Fruit fly (Drosophila melanogaster): ENCODE data around the gene Vps45.

Vps45 gene

DNA sequence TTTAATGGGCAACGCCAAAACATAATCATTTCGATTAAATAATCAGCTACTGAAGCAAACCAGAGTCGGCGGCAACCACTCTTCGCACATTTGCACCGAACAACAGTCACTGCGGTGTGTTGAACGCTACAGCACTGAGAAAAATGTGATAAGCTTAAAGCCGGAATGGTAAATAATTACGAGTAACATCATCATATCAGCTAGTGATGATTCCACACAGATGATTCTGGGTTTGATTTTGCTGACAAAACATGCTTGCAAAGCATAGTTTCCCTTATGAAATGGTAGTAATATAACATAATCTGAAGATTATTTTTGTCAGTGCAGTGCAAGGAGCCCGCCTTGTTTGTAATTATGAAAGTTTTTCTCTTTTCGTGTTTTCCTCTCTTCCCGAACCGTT lies 34.4 kb downstream of the Vps45 start (continued):
- TF ChIP-seq zfh1 (GFP tag; IDR thresholded peaks at IDR 0.05) (peak; percentile 75), pan (optimal IDR thresholded peaks at IDR 0.05) (no peak), pan (GFP tag; optimal IDR thresholded peaks at IDR 0.05 in 1 of 2, IDR thresholded peaks at IDR 0.05 in 1 of 2) (no peak), wor (GFP tag; IDR thresholded peaks at IDR 0.05) (0 out of 2 replicates have a peak, but pooled peaks have one; percentile 23), CG18011 (GFP tag; optimal IDR thresholded peaks at IDR 0.05) (no peak), CG30020 (tag; optimal IDR thresholded peaks at IDR 0.05) (no peak), CG10979 (tag; optimal IDR thresholded peaks at IDR 0.05) (peak; percentile 82), HLH3B (GFP tag; IDR thresholded peaks at IDR 0.05) (0 out of 2 replicates have a peak, but pooled peaks have one; percentile 31), vnd (GFP tag; IDR thresholded peaks at IDR 0.05; ENCODE audit: partially characterized antibody) (no peak), Hr51 (GFP tag; optimal IDR thresholded peaks at IDR 0.05) (peak; percentile 14 to 59), CG32532 (GFP tag; IDR thresholded peaks at IDR 0.05) (no peak), CG14965 (GFP tag; optimal IDR thresholded peaks at IDR 0.05; ENCODE audit: borderline replicate concordance) (no peak), CG9437 (GFP tag; optimal IDR thresholded peaks at IDR 0.05) (no peak), Gug (GFP tag; IDR thresholded peaks at IDR 0.05) (0 out of 4 replicates have a peak, but pooled peaks have one; percentile 31), CG5245 (GFP tag; optimal IDR thresholded peaks at IDR 0.05) (peak; percentile 59), HHEX (GFP tag; optimal IDR thresholded peaks at IDR 0.05) (peak; percentile 5), CG1233 (GFP tag; optimal IDR thresholded peaks at IDR 0.05) (no peak), MBD-R2 (GFP tag; IDR thresholded peaks at IDR 0.05) (no peak), ash1 (GFP tag; optimal IDR thresholded peaks at IDR 0.05) (no peak), CG10654 (GFP tag; optimal IDR thresholded peaks at IDR 0.05) (peak; percentile 21), eyg (GFP tag; optimal IDR thresholded peaks at IDR 0.05) (no peak), CG4404 (GFP tag; IDR thresholded peaks at IDR 0.05) (peak; percentile 58), Spps (tag; optimal IDR thresholded peaks at IDR 0.05) (peak; percentile 62), fd96Cb (tag; optimal IDR thresholded peaks at IDR 0.05) (peak; percentile 75), jumu (GFP tag; optimal IDR thresholded peaks at IDR 0.05) (peak; percentile 50), Kr (GFP tag; optimal IDR thresholded peaks at IDR 0.05) (no peak), CG3281 (GFP tag; optimal IDR thresholded peaks at IDR 0.05) (peak; percentile 31), CG2712 (tag; optimal IDR thresholded peaks at IDR 0.05) (peak; percentile 78), Ets65A (GFP tag) (no peak), CG9932 (GFP tag; IDR thresholded peaks at IDR 0.05) (no peak), Camta (GFP tag; optimal IDR thresholded peaks at IDR 0.05) (peak; percentile 12), CG32772 (GFP tag; IDR thresholded peaks at IDR 0.05) (0 out of 2 replicates have a peak, but pooled peaks have one; percentile 19), CG7556 (GFP tag; optimal IDR thresholded peaks at IDR 0.05) (peak; percentile 28), CG12769 (tag; optimal IDR thresholded peaks at IDR 0.05) (peak; percentile 51), sd (tag; optimal IDR thresholded peaks at IDR 0.05) (no peak), CG10543 (GFP tag; optimal IDR thresholded peaks at IDR 0.05) (no peak), Ssrp (tag; optimal IDR thresholded peaks at IDR 0.05) (peak; percentile 65), bsh (GFP tag; optimal IDR thresholded peaks at IDR 0.05) (peak; percentile 67 to 83), dmrt11E (tag; optimal IDR thresholded peaks at IDR 0.05) (peak; percentile 78), Usf (GFP tag; optimal IDR thresholded peaks at IDR 0.05) (no peak), CG7963 (GFP tag; IDR thresholded peaks at IDR 0.05; ENCODE audit: partially characterized antibody) (no peak), tap (tag; optimal IDR thresholded peaks at IDR 0.05) (peak; percentile 38), tx (GFP tag; optimal IDR thresholded peaks at IDR 0.05) (no peak), phol (tag; optimal IDR thresholded peaks at IDR 0.05) (peak; percentile 75), CG30431 (GFP tag; optimal IDR thresholded peaks at IDR 0.05) (peak; percentile 35), Ptx1 (GFP tag; IDR thresholded peaks at IDR 0.05) (peak; percentile 54), CG1024 (GFP tag; IDR thresholded peaks at IDR 0.05) (0 out of 2 replicates have a peak, but pooled peaks have one; percentile 35), Nf-YA (GFP tag; IDR thresholded peaks at IDR 0.05) (no peak), CG15479 (GFP tag; optimal IDR thresholded peaks at IDR 0.05) (no peak), CG9215 (GFP tag; IDR thresholded peaks at IDR 0.05) (no peak), CG2678 (tag; optimal IDR thresholded peaks at IDR 0.05) (peak; percentile 54)

Measured in whole organism, embryonic.